Worm (Caenorhabditis elegans) whole organism, early embryonic: ENCODE data around the gene algn-11.

Source experiments
- B0310.2 ChIP-seq: sonication (generic microtip); optimal IDR thresholded peaks from 2 replicates; lab custom pipeline; 2016; ENCODE audit warnings: mild to moderate bottlenecking, missing genetic modification characterization, missing compliant biosample characterization
- ama-1 ChIP-seq: fragments of 150-350 bp; optimal IDR thresholded peaks from 2 replicates; lab custom pipeline; 2014
- hmbx-1 ChIP-seq: sonication (generic microtip); optimal IDR thresholded peaks from 2 replicates; lab custom pipeline; 2016; ENCODE audit warnings: mild to moderate bottlenecking, missing genetic modification characterization, missing compliant biosample characterization
- hmg-4 ChIP-seq: fragments of 200-800 bp; sonication (Bioruptor generic); optimal IDR thresholded peaks from 2 replicates; lab custom pipeline; 2018; ENCODE audit warnings: mild to moderate bottlenecking, missing genetic modification characterization, missing compliant biosample characterization
- sea-1 ChIP-seq: fragments of 200-800 bp; sonication (Bioruptor generic); conservative IDR thresholded peaks from 2 replicates; pipeline ENCODE4 v1.3.6; 2022; ENCODE audit warnings: missing genetic modification characterization, missing compliant biosample characterization

DNA sequence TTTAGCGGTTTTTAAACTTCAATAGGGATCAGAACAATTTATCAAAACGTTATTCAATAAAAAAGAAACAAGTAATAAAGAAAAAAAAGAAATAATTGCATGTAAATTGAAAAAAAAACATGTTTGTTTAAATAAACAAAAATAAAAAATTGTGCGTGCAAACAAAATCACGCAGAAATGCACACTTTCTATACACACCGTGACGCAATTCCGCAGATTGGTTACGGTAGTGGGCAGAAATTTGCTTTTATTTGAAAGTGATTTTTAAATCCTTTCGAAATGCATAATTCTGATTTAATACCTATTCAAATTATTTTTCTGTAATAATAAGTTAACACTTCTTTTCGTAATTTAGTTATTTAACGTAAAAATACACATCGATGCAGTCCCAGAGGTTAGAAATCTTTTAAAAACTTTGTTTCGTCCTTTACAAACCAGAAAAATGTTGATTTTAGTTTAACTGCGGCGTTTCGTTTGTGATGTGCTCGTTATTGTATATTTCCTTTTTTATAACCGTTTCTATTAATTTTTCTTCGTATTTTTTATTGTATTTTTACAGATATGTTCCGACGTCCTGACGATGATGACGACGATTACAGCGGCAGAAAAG is 2.8 kb upstream of the algn-11 start, which contains the start of gene cwf-19L2:
- TF ChIP-seq hmbx-1 (tag; lab: Kevin White, UChicago): no peak
- TF ChIP-seq hmg-4: no peak
- no peak for TF ChIP-seq sea-1 (GFP tag; lab: Robert Waterston, UW)
- TF ChIP-seq B0310.2 (tag; lab: Kevin White, UChicago): no peak
- TF ChIP-seq ama-1 (lab: Kevin White, UChicago): no peak
